Fruit fly (Drosophila melanogaster) whole organism, embryonic: ENCODE data around the gene dlp.

ENCODE experiments used
- Atf3 ChIP-seq: fragments of 200-800 bp; sonication (Bioruptor generic); optimal IDR thresholded peaks from 3 replicates; lab custom pipeline; 2016; ENCODE audit warnings: missing biosample characterization, missing genetic modification characterization
- Bdp1 ChIP-seq: fragments of 200-800 bp; sonication (Bioruptor generic); optimal IDR thresholded peaks from 3 replicates; lab custom pipeline; 2016; ENCODE audit warnings: missing biosample characterization, missing genetic modification characterization
- Bgb ChIP-seq: fragments of 200-800 bp; sonication (Bioruptor generic); IDR thresholded peaks from 2 replicates; pipeline ENCODE4 v1.3.6; 2022; ENCODE audit warnings: missing biosample characterization, missing genetic modification characterization; ENCODE audit not compliant: partially characterized antibody
- CG10209 ChIP-seq: fragments of 200-800 bp; sonication (Bioruptor generic); optimal IDR thresholded peaks from 3 replicates; lab custom pipeline; 2017; ENCODE audit warnings: missing biosample characterization, mild to moderate bottlenecking, missing genetic modification characterization, missing genetic modification reagents
- CG12155 ChIP-seq: fragments of 200-800 bp; sonication (Bioruptor generic); optimal IDR thresholded peaks from 3 replicates; lab custom pipeline; 2016; ENCODE audit warnings: missing biosample characterization, missing genetic modification characterization
- CG12744 ChIP-seq: fragments of 200-800 bp; sonication (Bioruptor generic); optimal IDR thresholded peaks from 2 replicates; lab custom pipeline; 2016; ENCODE audit warnings: missing biosample characterization, missing genetic modification characterization
- CG13424 ChIP-seq: fragments of 200-800 bp; sonication (Bioruptor generic); optimal IDR thresholded peaks from 2 replicates; lab custom pipeline; 2019; ENCODE audit warnings: missing biosample characterization, mild to moderate bottlenecking, missing genetic modification characterization, moderate library complexity
- CG14860 ChIP-seq: fragments of 200-800 bp; sonication (Bioruptor generic); IDR thresholded peaks from 3 replicates; pipeline ENCODE4 v1.3.6; 2022; ENCODE audit warnings: missing biosample characterization, missing genetic modification characterization; ENCODE audit not compliant: partially characterized antibody
- CG1647 ChIP-seq: fragments of 200-800 bp; sonication (Bioruptor generic); optimal IDR thresholded peaks from 3 replicates; lab custom pipeline; 2016; ENCODE audit warnings: missing biosample characterization, missing genetic modification characterization
- CG17186 ChIP-seq: fragments of 200-800 bp; sonication (Bioruptor generic); optimal IDR thresholded peaks from 3 replicates; lab custom pipeline; 2017; ENCODE audit warnings: missing biosample characterization, missing genetic modification reagents, missing genetic modification characterization
- CG17829 ChIP-seq: fragments of 200-800 bp; optimal IDR thresholded peaks from 2 replicates; lab custom pipeline; 2019; ENCODE audit warnings: missing biosample characterization, mild to moderate bottlenecking, missing genetic modification characterization, moderate library complexity
- CG2875 ChIP-seq: fragments of 200-800 bp; sonication (Bioruptor generic); optimal IDR thresholded peaks from 2 replicates; lab custom pipeline; 2017; ENCODE audit warnings: missing biosample characterization, mild to moderate bottlenecking, missing genetic modification characterization, missing genetic modification reagents
- CG31441 ChIP-seq: fragments of 200-800 bp; sonication (Bioruptor generic); IDR thresholded peaks from 2 replicates; pipeline ENCODE4 v1.3.6; 2022; ENCODE audit warnings: missing biosample characterization, missing genetic modification characterization
- CG34422 ChIP-seq: fragments of 200-800 bp; sonication (Bioruptor generic); IDR thresholded peaks from 3 replicates; pipeline ENCODE4 v1.3.6; 2022; ENCODE audit warnings: missing biosample characterization, missing genetic modification characterization
- CG4404 ChIP-seq: fragments of 200-800 bp; sonication (Bioruptor generic); IDR thresholded peaks from 2 replicates; pipeline ENCODE4 v1.3.6; 2022; ENCODE audit warnings: missing biosample characterization, missing genetic modification characterization
- CG6272 ChIP-seq: fragments of 200-800 bp; sonication (Bioruptor generic); IDR thresholded peaks from 2 replicates; pipeline ENCODE4 v1.3.6; 2022; ENCODE audit warnings: missing biosample characterization, missing genetic modification characterization
- CG7372 ChIP-seq: fragments of 200-800 bp; sonication (Bioruptor generic); IDR thresholded peaks from 2 replicates; pipeline ENCODE4 v1.3.6; 2022; ENCODE audit warnings: missing biosample characterization, missing genetic modification characterization
- CG8478 ChIP-seq: fragments of >200 bp; optimal IDR thresholded peaks from 2 replicates; lab custom pipeline; 2018
- CG9215 ChIP-seq: fragments of 200-800 bp; sonication (Bioruptor generic); IDR thresholded peaks from 2 replicates; pipeline ENCODE4 v1.3.6; 2022; ENCODE audit warnings: missing biosample characterization, missing genetic modification characterization
- Dip3 ChIP-seq: fragments of 200-800 bp; sonication (Bioruptor generic); optimal IDR thresholded peaks from 3 replicates; lab custom pipeline; 2016; ENCODE audit warnings: missing biosample characterization, missing genetic modification characterization
- Drgx ChIP-seq: fragments of 200-800 bp; sonication (Bioruptor generic); IDR thresholded peaks from 2 replicates; pipeline ENCODE4 v1.3.6; 2022; ENCODE audit warnings: missing biosample characterization, missing genetic modification characterization
- ERR ChIP-seq: fragments of 200-800 bp; sonication (Bioruptor generic); optimal IDR thresholded peaks from 2 replicates; lab custom pipeline; 2016; ENCODE audit warnings: missing biosample characterization, missing genetic modification characterization
- Ets65A ChIP-seq: fragments of 200-800 bp; sonication (Bioruptor generic); peaks from one replicate; lab custom pipeline; 2016; ENCODE audit warnings: missing biosample characterization, missing genetic modification characterization
- Fer2 ChIP-seq: fragments of 200-800 bp; sonication (Bioruptor generic); optimal IDR thresholded peaks from 2 replicates; lab custom pipeline; 2018; ENCODE audit warnings: missing biosample characterization, mild to moderate bottlenecking, missing genetic modification characterization, moderate library complexity
- Hr3 ChIP-seq: fragments of 200-800 bp; sonication (Bioruptor generic); optimal IDR thresholded peaks from 3 replicates; lab custom pipeline; 2016; ENCODE audit warnings: missing biosample characterization, missing genetic modification characterization
- Hr39 ChIP-seq: fragments of >200 bp; optimal IDR thresholded peaks from 2 replicates; lab custom pipeline; 2017
- MBD-R2 ChIP-seq: fragments of 200-800 bp; sonication (Bioruptor generic); IDR thresholded peaks from 2 replicates; pipeline ENCODE4 v1.3.6; 2022; ENCODE audit warnings: missing biosample characterization, missing genetic modification characterization
- MESR4 ChIP-seq: fragments of 200-800 bp; sonication (Bioruptor generic); optimal IDR thresholded peaks from 2 replicates; lab custom pipeline; 2018; ENCODE audit warnings: missing biosample characterization, mild to moderate bottlenecking, missing genetic modification characterization, moderate library complexity
- Nf-YB ChIP-seq: fragments of 200-800 bp; sonication (Bioruptor generic); optimal IDR thresholded peaks from 3 replicates; lab custom pipeline; 2019; ENCODE audit warnings: missing biosample characterization, mild to moderate bottlenecking, missing genetic modification characterization, moderate library complexity
- NfI ChIP-seq: fragments of 200-800 bp; sonication (Bioruptor generic); optimal IDR thresholded peaks from 3 replicates; lab custom pipeline; 2018; ENCODE audit warnings: missing biosample characterization, mild to moderate bottlenecking, missing genetic modification characterization, moderate library complexity
- Side ChIP-seq: fragments of 200-800 bp; sonication (Bioruptor generic); optimal IDR thresholded peaks from 2 replicates; lab custom pipeline; 2016; ENCODE audit warnings: missing biosample characterization, missing genetic modification characterization
- Sry-δ ChIP-seq: fragments of 200-800 bp; sonication (Bioruptor generic); optimal IDR thresholded peaks from 2 replicates; lab custom pipeline; 2016; ENCODE audit warnings: missing biosample characterization, missing genetic modification characterization
- TFAM ChIP-seq: fragments of 200-800 bp; sonication (Bioruptor generic); optimal IDR thresholded peaks from 2 replicates; lab custom pipeline; 2017; ENCODE audit warnings: missing biosample characterization, missing genetic modification characterization, inconsistent platforms
- abd-A ChIP-seq: fragments of 200-800 bp; sonication (Bioruptor generic); optimal IDR thresholded peaks from 3 replicates; lab custom pipeline; 2019; ENCODE audit warnings: missing biosample characterization, mild to moderate bottlenecking, missing genetic modification characterization, moderate library complexity
- az2 ChIP-seq: fragments of 200-800 bp; sonication (Bioruptor generic); optimal IDR thresholded peaks from 3 replicates; lab custom pipeline; 2016; ENCODE audit warnings: missing biosample characterization, missing genetic modification characterization
- bcd ChIP-seq: fragments of 200-800 bp; sonication (Bioruptor generic); optimal IDR thresholded peaks from 2 replicates; lab custom pipeline; 2017; ENCODE audit warnings: missing biosample characterization, mild to moderate bottlenecking, missing genetic modification characterization
- bsh ChIP-seq, 2 experiments: fragments of 200-800 bp; sonication (Bioruptor generic); optimal IDR thresholded peaks; 2 replicates each; lab custom pipeline; 2017 to 2018; ENCODE audit warnings: mild to moderate bottlenecking in 2 of 2, missing biosample characterization in 2 of 2, missing genetic modification characterization in 2 of 2, moderate library complexity in 1 of 2
- dan ChIP-seq: fragments of 200-800 bp; sonication (Bioruptor generic); IDR thresholded peaks from 2 replicates; pipeline ENCODE4 v1.3.6; 2022; ENCODE audit warnings: missing biosample characterization, missing genetic modification characterization
- her ChIP-seq: fragments of 200-800 bp; sonication (Bioruptor generic); optimal IDR thresholded peaks from 2 replicates; lab custom pipeline; 2016; ENCODE audit warnings: missing biosample characterization, missing genetic modification characterization
- kah ChIP-seq: fragments of 200-800 bp; sonication (Bioruptor generic); optimal IDR thresholded peaks from 2 replicates; lab custom pipeline; 2018; ENCODE audit warnings: missing biosample characterization, mild to moderate bottlenecking, missing genetic modification characterization
- otp ChIP-seq: fragments of 200-800 bp; sonication (Bioruptor generic); IDR thresholded peaks from 3 replicates; pipeline ENCODE4, ENCODE4 v1.3.6; 2022; ENCODE audit warnings: missing biosample characterization, missing genetic modification characterization
- p53 ChIP-seq: fragments of 200-800 bp; sonication (Bioruptor generic); optimal IDR thresholded peaks from 2 replicates; lab custom pipeline; 2016; ENCODE audit warnings: missing biosample characterization, missing genetic modification characterization
- psq ChIP-seq: fragments of 200-800 bp; sonication (Bioruptor generic); optimal IDR thresholded peaks from 2 replicates; lab custom pipeline; 2017; ENCODE audit warnings: missing biosample characterization, missing genetic modification characterization
- pum ChIP-seq: fragments of 200-800 bp; sonication (Bioruptor generic); optimal IDR thresholded peaks from 2 replicates; lab custom pipeline; 2016; ENCODE audit warnings: missing biosample characterization, missing genetic modification characterization
- run ChIP-seq: fragments of 200-800 bp; sonication (Bioruptor generic); optimal IDR thresholded peaks from 3 replicates; lab custom pipeline; 2018; ENCODE audit warnings: missing biosample characterization, mild to moderate bottlenecking, missing genetic modification characterization
- sens-2 ChIP-seq: fragments of 200-800 bp; sonication (Bioruptor generic); IDR thresholded peaks from 2 replicates; pipeline ENCODE4 v1.3.6; 2022; ENCODE audit warnings: missing biosample characterization, missing genetic modification characterization
- sqz ChIP-seq: fragments of 200-800 bp; sonication (Bioruptor generic); optimal IDR thresholded peaks from 3 replicates; lab custom pipeline; 2018; ENCODE audit warnings: missing biosample characterization, mild to moderate bottlenecking, missing genetic modification characterization
- sr ChIP-seq: fragments of 200-800 bp; sonication (Bioruptor generic); IDR thresholded peaks from 3 replicates; pipeline ENCODE4 v1.3.6; 2022; ENCODE audit warnings: missing biosample characterization, missing genetic modification characterization
- trem ChIP-seq: fragments of 200-800 bp; optimal IDR thresholded peaks from 3 replicates; lab custom pipeline; 2019; ENCODE audit warnings: missing biosample characterization, mild to moderate bottlenecking, missing genetic modification characterization, moderate library complexity
- vfl ChIP-seq: fragments of 200-800 bp; sonication (Bioruptor generic); optimal IDR thresholded peaks from 2 replicates; lab custom pipeline; 2016; ENCODE audit warnings: missing biosample characterization, missing genetic modification characterization
- vvl ChIP-seq: fragments of 200-800 bp; sonication (Bioruptor generic); IDR thresholded peaks from 2 replicates; pipeline ENCODE4 v1.3.6; 2022; ENCODE audit warnings: missing biosample characterization, missing genetic modification characterization

The dlp gene

dm6 chr3L:14616085-14617026, 16.0 kb upstream of the dlp start (continued):
- no peak for TF ChIP-seq CG1647 (GFP tag; lab: Kevin White, UChicago)
- TF ChIP-seq CG13424 (tag; lab: Kevin White, UChicago), result peak; percentile 15
- peak; percentile 16; the same call in 1 of the 2 replicates for TF ChIP-seq vvl
- TF ChIP-seq Bdp1 (GFP tag; lab: Kevin White, UChicago), result no peak
- TF ChIP-seq pum (GFP tag; lab: Kevin White, UChicago), result no peak
- no peak for TF ChIP-seq ERR (GFP tag; lab: Kevin White, UChicago)
- no peak for TF ChIP-seq MESR4
- no peak for TF ChIP-seq CG9215
- TF ChIP-seq CG14860 (GFP tag; lab: Robert Waterston, UW), result no peak
- no peak for TF ChIP-seq Nf-YB
- TF ChIP-seq Side, result no peak
- 0 out of 2 replicates have a peak, but pooled peaks have one; percentile 21 for TF ChIP-seq Drgx (GFP tag; lab: Robert Waterston, UW)
- no peak for TF ChIP-seq CG17186 (GFP tag; lab: Kevin White, UChicago)
- TF ChIP-seq bcd, result no peak
- peak; percentile 62 for TF ChIP-seq Ets65A (GFP tag; lab: Kevin White, UChicago)
- no peak for TF ChIP-seq Dip3
- peak in 1 of 2 experiments; percentile 51 for TF ChIP-seq bsh (GFP tag; optimal IDR thresholded peaks at IDR 0.05; lab: Kevin White, UChicago)
- TF ChIP-seq NfI, result no peak
- no peak for TF ChIP-seq Sry-δ
- TF ChIP-seq CG12744 (GFP tag; lab: Kevin White, UChicago), result no peak
- no peak for TF ChIP-seq Atf3 (GFP tag; lab: Kevin White, UChicago)
- TF ChIP-seq az2 (GFP tag; lab: Kevin White, UChicago), result no peak
- TF ChIP-seq trem (tag; lab: Kevin White, UChicago), result no peak
- TF ChIP-seq her, result no peak
- no peak for TF ChIP-seq otp
- no peak for TF ChIP-seq CG10209 (GFP tag; lab: Kevin White, UChicago)
- TF ChIP-seq Hr3 (GFP tag; lab: Kevin White, UChicago), result no peak
- no peak for TF ChIP-seq CG8478
- no peak for TF ChIP-seq Fer2
- TF ChIP-seq CG4404 (GFP tag; lab: Robert Waterston, UW), result no peak
- TF ChIP-seq MBD-R2, result no peak
- no peak for TF ChIP-seq psq (GFP tag; lab: Kevin White, UChicago)
- no peak for TF ChIP-seq CG7372 (GFP tag; lab: Robert Waterston, UW)
- TF ChIP-seq CG12155 (GFP tag; lab: Kevin White, UChicago), result no peak
- TF ChIP-seq Hr39 (lab: Kevin White, UChicago), result no peak
- TF ChIP-seq CG2875 (GFP tag; lab: Kevin White, UChicago), result no peak
- TF ChIP-seq CG17829, result no peak
- TF ChIP-seq dan (GFP tag; lab: Robert Waterston, UW), result no peak
- no peak for TF ChIP-seq TFAM (GFP tag; lab: Kevin White, UChicago)
- no peak for TF ChIP-seq vfl
- no peak for TF ChIP-seq sqz (GFP tag; lab: Kevin White, UChicago)
- TF ChIP-seq run (tag; lab: Kevin White, UChicago), result no peak
- TF ChIP-seq CG6272, result no peak
- no peak for TF ChIP-seq p53
- peak; percentile 44 for TF ChIP-seq abd-A
- no peak for TF ChIP-seq sr (GFP tag; lab: Robert Waterston, UW)
- TF ChIP-seq kah, result no peak
- TF ChIP-seq sens-2, result no peak
- TF ChIP-seq CG31441 (GFP tag; lab: Robert Waterston, UW), result no peak
- no peak for TF ChIP-seq Bgb (GFP tag; lab: Robert Waterston, UW)
- TF ChIP-seq CG34422 (GFP tag; lab: Robert Waterston, UW), result no peak
